Worm (Caenorhabditis elegans) whole organism, late embryonic: Measurements from ENCODE around the gene F31A3.5.

Experiments
- C08G9.2 ChIP-seq: sonication (generic microtip); optimal IDR thresholded peaks from 2 replicates; lab custom pipeline; 2016; ENCODE audit warnings: mild to moderate bottlenecking, missing genetic modification characterization, moderate library complexity, missing compliant biosample characterization
- C38D4.7 ChIP-seq: fragments of 200-800 bp; sonication (Bioruptor generic); optimal IDR thresholded peaks from 2 replicates; lab custom pipeline; 2018; ENCODE audit warnings: mild to moderate bottlenecking, missing genetic modification characterization, moderate library complexity, missing compliant biosample characterization
- F13H6.1 ChIP-seq: sonication (generic microtip); optimal IDR thresholded peaks from 2 replicates; lab custom pipeline; 2016; ENCODE audit warnings: missing genetic modification characterization, missing compliant biosample characterization
- Y22D7AL.16 ChIP-seq: sonication (generic microtip); optimal IDR thresholded peaks from 2 replicates; lab custom pipeline; 2016; ENCODE audit warnings: missing genetic modification characterization, missing compliant biosample characterization
- ceh-14 ChIP-seq: sonication (generic microtip); optimal IDR thresholded peaks from 2 replicates; lab custom pipeline; 2016; ENCODE audit warnings: missing genotype, missing genetic modification characterization, missing compliant biosample characterization
- ceh-18 ChIP-seq: sonication (generic microtip); optimal IDR thresholded peaks from 2 replicates; lab custom pipeline; 2016; ENCODE audit warnings: missing genetic modification characterization, missing compliant biosample characterization
- ceh-19 ChIP-seq: fragments of 200-800 bp; sonication (Bioruptor generic); optimal IDR thresholded peaks from 2 replicates; lab custom pipeline; 2018; ENCODE audit warnings: mild to moderate bottlenecking, missing genetic modification characterization, missing compliant biosample characterization
- ceh-2 ChIP-seq: sonication (generic microtip); optimal IDR thresholded peaks from 2 replicates; lab custom pipeline; 2016; ENCODE audit warnings: missing genotype, missing genetic modification characterization, missing compliant biosample characterization
- ceh-22 ChIP-seq: sonication (generic microtip); optimal IDR thresholded peaks from 2 replicates; lab custom pipeline; 2017; ENCODE audit warnings: missing biosample characterization, missing genetic modification characterization
- ceh-31 ChIP-seq: sonication (generic microtip); optimal IDR thresholded peaks from 2 replicates; lab custom pipeline; 2016; ENCODE audit warnings: missing genetic modification characterization, missing compliant biosample characterization
- ceh-34 ChIP-seq: sonication (generic microtip); optimal IDR thresholded peaks from 2 replicates; lab custom pipeline; 2016; ENCODE audit warnings: mild to moderate bottlenecking, missing genetic modification characterization, missing compliant biosample characterization
- ceh-48 ChIP-seq: sonication (generic microtip); optimal IDR thresholded peaks from 2 replicates; lab custom pipeline; 2016; ENCODE audit warnings: missing genetic modification characterization, inconsistent platforms, missing compliant biosample characterization
- ceh-9 ChIP-seq: sonication (generic microtip); optimal IDR thresholded peaks from 2 replicates; lab custom pipeline; 2016; ENCODE audit warnings: mild to moderate bottlenecking, missing genetic modification characterization, inconsistent platforms, missing compliant biosample characterization
- che-1 ChIP-seq: sonication (generic microtip); optimal IDR thresholded peaks from 2 replicates; lab custom pipeline; 2016; ENCODE audit warnings: mild to moderate bottlenecking, missing genetic modification characterization, missing compliant biosample characterization
- elt-2 ChIP-seq: sonication (generic microtip); optimal IDR thresholded peaks from 2 replicates; lab custom pipeline; 2016; ENCODE audit warnings: missing genetic modification reagents, missing genetic modification characterization, missing compliant biosample characterization
- elt-4 ChIP-seq: sonication (generic microtip); optimal IDR thresholded peaks from 2 replicates; lab custom pipeline; 2016; ENCODE audit warnings: missing genetic modification characterization, missing compliant biosample characterization
- ets-4 ChIP-seq: sonication (generic microtip); optimal IDR thresholded peaks from 2 replicates; lab custom pipeline; 2016; ENCODE audit warnings: missing genetic modification characterization, missing compliant biosample characterization
- eyg-1 ChIP-seq: sonication (generic microtip); optimal IDR thresholded peaks from 2 replicates; lab custom pipeline; 2016; ENCODE audit warnings: missing genotype, missing genetic modification characterization, missing compliant biosample characterization
- fax-1 ChIP-seq: sonication (generic microtip); optimal IDR thresholded peaks from 2 replicates; lab custom pipeline; 2016; ENCODE audit warnings: missing genotype, missing genetic modification characterization, missing compliant biosample characterization
- fkh-10 ChIP-seq: fragments of 150-350 bp; optimal IDR thresholded peaks from 2 replicates; lab custom pipeline; 2014; ENCODE audit warnings: missing biosample characterization, missing genetic modification reagents, missing genetic modification characterization
- fkh-6 ChIP-seq: sonication (generic microtip); optimal IDR thresholded peaks from 2 replicates; lab custom pipeline; 2016; ENCODE audit warnings: missing genetic modification characterization, missing compliant biosample characterization
- hlh-30 ChIP-seq: sonication (generic microtip); optimal IDR thresholded peaks from 2 replicates; lab custom pipeline; 2017; ENCODE audit warnings: antibody characterized with exemption, missing genetic modification characterization, missing compliant biosample characterization; ENCODE audit not compliant: insufficient read depth
- hlh-6 ChIP-seq: sonication (generic microtip); optimal IDR thresholded peaks from 2 replicates; lab custom pipeline; 2016; ENCODE audit warnings: missing genotype, missing genetic modification characterization, missing compliant biosample characterization
- mec-3 ChIP-seq: sonication (generic microtip); optimal IDR thresholded peaks from 2 replicates; lab custom pipeline; 2016; ENCODE audit warnings: borderline replicate concordance, missing genetic modification characterization, missing compliant biosample characterization
- nfya-1 ChIP-seq: sonication (generic microtip); optimal IDR thresholded peaks from 2 replicates; lab custom pipeline; 2017; ENCODE audit warnings: missing genetic modification characterization, mild to moderate bottlenecking, missing compliant biosample characterization, antibody characterized with exemption, moderate library complexity
- nhr-11 ChIP-seq: fragments of 150-350 bp; optimal IDR thresholded peaks from 2 replicates; lab custom pipeline; 2014; ENCODE audit warnings: missing biosample characterization, missing genetic modification characterization
- odd-2 ChIP-seq: sonication (generic microtip); optimal IDR thresholded peaks from 2 replicates; lab custom pipeline; 2017; ENCODE audit warnings: antibody characterized with exemption, mild to moderate bottlenecking, missing genetic modification characterization, missing compliant biosample characterization
- pag-3 ChIP-seq: sonication (generic microtip); optimal IDR thresholded peaks from 2 replicates; lab custom pipeline; 2016; ENCODE audit warnings: missing compliant biosample characterization, missing genetic modification characterization, borderline replicate concordance
- pax-1 ChIP-seq: fragments of 150-350 bp; optimal IDR thresholded peaks from 2 replicates; lab custom pipeline; 2014; ENCODE audit warnings: missing biosample characterization, missing genetic modification characterization
- pha-2 ChIP-seq: sonication (generic microtip); optimal IDR thresholded peaks from 2 replicates; lab custom pipeline; 2017; ENCODE audit warnings: mild to moderate bottlenecking, missing genetic modification characterization, missing compliant biosample characterization
- ref-2 ChIP-seq: sonication (generic microtip); optimal IDR thresholded peaks from 2 replicates; lab custom pipeline; 2016; ENCODE audit warnings: missing genetic modification characterization, missing compliant biosample characterization
- sdc-2 ChIP-seq: sonication (generic microtip); optimal IDR thresholded peaks from 2 replicates; lab custom pipeline; 2016; ENCODE audit warnings: missing genotype, missing genetic modification characterization, missing compliant biosample characterization
- sox-2 ChIP-seq: fragments of 200-800 bp; sonication (Bioruptor generic); IDR thresholded peaks from 2 replicates; pipeline ENCODE4 v1.3.6; 2022; ENCODE audit warnings: missing genetic modification reagents, missing genetic modification characterization, missing compliant biosample characterization
- tbx-2 ChIP-seq: sonication (generic microtip); optimal IDR thresholded peaks from 2 replicates; lab custom pipeline; 2016; ENCODE audit warnings: missing genetic modification characterization, missing compliant biosample characterization
- ttx-3 ChIP-seq: sonication (generic microtip); optimal IDR thresholded peaks from 2 replicates; lab custom pipeline; 2016; ENCODE audit warnings: missing genetic modification reagents, missing genetic modification characterization, missing compliant biosample characterization
- unc-3 ChIP-seq, 2 experiments: fragments of 200-800 bp in 1 of 2; sonication (Bioruptor generic) in 1 of 2; sonication (generic microtip) in 1 of 2; conservative IDR thresholded peaks in 1 of 2; optimal IDR thresholded peaks in 1 of 2; 2 replicates each; pipeline versions ENCODE4 v1.3.6 to Lab custom; 2016 to 2022; ENCODE audit warnings: missing compliant biosample characterization in 2 of 2, missing genetic modification characterization in 2 of 2, missing genetic modification reagents in 1 of 2
- unc-42 ChIP-seq: sonication (generic microtip); optimal IDR thresholded peaks from 2 replicates; lab custom pipeline; 2016; ENCODE audit warnings: missing genotype, missing genetic modification characterization, missing compliant biosample characterization
- unc-86 ChIP-seq: sonication (generic microtip); optimal IDR thresholded peaks from 2 replicates; lab custom pipeline; 2016; ENCODE audit warnings: missing genetic modification characterization, missing compliant biosample characterization
- zip-5 ChIP-seq: sonication (generic microtip); optimal IDR thresholded peaks from 2 replicates; lab custom pipeline; 2016; ENCODE audit warnings: missing genetic modification characterization, missing compliant biosample characterization

F31A3.5 gene

DNA sequence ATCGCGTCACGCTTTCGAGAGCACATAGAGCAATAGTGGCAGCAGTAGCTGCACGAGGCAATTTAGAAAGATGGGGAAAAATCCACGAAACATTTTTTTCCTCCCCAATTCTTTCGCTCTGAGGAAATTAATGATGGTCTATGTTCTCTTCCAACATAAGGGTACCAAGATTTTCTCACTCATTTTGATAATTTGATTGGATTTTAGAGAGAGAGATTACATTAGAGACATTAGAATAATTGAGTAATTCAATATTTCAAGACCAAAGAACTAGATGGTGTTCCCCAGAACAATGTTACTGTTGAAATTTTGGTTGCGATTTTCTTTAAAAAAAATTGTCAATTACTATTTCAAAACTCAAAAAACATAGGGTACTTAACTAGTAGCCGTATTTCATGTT lies 42.0 kb downstream of the F31A3.5 start:
- no peak for TF ChIP-seq ttx-3 (tag; lab: Kevin White, UChicago)
- no peak for TF ChIP-seq hlh-6 (tag; lab: Kevin White, UChicago)
- TF ChIP-seq sox-2 (GFP tag; lab: Robert Waterston, UW): no peak
- no peak for TF ChIP-seq fkh-10 (GFP tag; lab: Kevin White, UChicago)
- peak; percentile 55 for TF ChIP-seq unc-42 (tag; lab: Kevin White, UChicago)
- no peak for TF ChIP-seq ceh-34
- TF ChIP-seq ceh-31 (tag; lab: Kevin White, UChicago): no peak
- TF ChIP-seq, all 69 proteins: peak for 1

- TF ChIP-seq ref-2 (tag; lab: Kevin White, UChicago) (peak; percentile 2), ceh-14 (tag; lab: Kevin White, UChicago) (peak; percentile 18), unc-86 (tag; lab: Kevin White, UChicago) (no peak), odd-2 (tag; lab: Kevin White, UChicago) (no peak), sdc-2 (peak; percentile 29), ceh-18 (tag; lab: Kevin White, UChicago) (peak; percentile 61), C08G9.2 (tag; lab: Kevin White, UChicago) (peak; percentile 37), che-1 (tag; lab: Kevin White, UChicago) (no peak), unc-3 (GFP tag; conservative IDR thresholded peaks at IDR 0.05; lab: Robert Waterston, UW) (no peak), unc-3 (tag; optimal IDR thresholded peaks at IDR 0.05; lab: Kevin White, UChicago) (no peak), ceh-34 (peak; percentile 34), hlh-30 (tag; lab: Kevin White, UChicago) (no peak), ceh-31 (tag; lab: Kevin White, UChicago) (peak; percentile 29), sox-2 (GFP tag; lab: Robert Waterston, UW) (no peak), unc-42 (tag; lab: Kevin White, UChicago) (peak; percentile 79), nfya-1 (tag; lab: Kevin White, UChicago) (no peak), pha-2 (tag; lab: Kevin White, UChicago) (no peak), fax-1 (tag; lab: Kevin White, UChicago) (no peak), Y22D7AL.16 (tag; lab: Kevin White, UChicago) (no peak), C38D4.7 (no peak), ceh-48 (tag; lab: Kevin White, UChicago) (no peak), ets-4 (tag; lab: Kevin White, UChicago) (no peak), eyg-1 (tag; lab: Kevin White, UChicago) (no peak), elt-2 (tag; lab: Kevin White, UChicago) (no peak), ceh-19 (GFP tag; lab: Kevin White, UChicago) (no peak), fkh-10 (GFP tag; lab: Kevin White, UChicago) (no peak), hlh-6 (tag; lab: Kevin White, UChicago) (peak; percentile 12), elt-4 (tag; lab: Kevin White, UChicago) (no peak), pag-3 (no peak), ttx-3 (tag; lab: Kevin White, UChicago) (no peak), zip-5 (tag; lab: Kevin White, UChicago) (no peak), mec-3 (no peak), tbx-2 (tag; lab: Kevin White, UChicago) (peak; percentile 51), ceh-9 (tag; lab: Kevin White, UChicago) (no peak), nhr-11 (tag; lab: Kevin White, UChicago) (no peak), ceh-22 (tag; lab: Kevin White, UChicago) (no peak), pax-1 (tag; lab: Kevin White, UChicago) (no peak), fkh-6 (tag; lab: Kevin White, UChicago) (no peak), F13H6.1 (tag; lab: Kevin White, UChicago) (no peak), ceh-2 (tag; lab: Kevin White, UChicago) (no peak)
These were observed 43.9 kb downstream of the F31A3.5 start for ce11 chrX:17519476-17519875.
